Fruit fly (Drosophila melanogaster): ENCODE data around the gene Mob2.

The Mob2 gene

DNA sequence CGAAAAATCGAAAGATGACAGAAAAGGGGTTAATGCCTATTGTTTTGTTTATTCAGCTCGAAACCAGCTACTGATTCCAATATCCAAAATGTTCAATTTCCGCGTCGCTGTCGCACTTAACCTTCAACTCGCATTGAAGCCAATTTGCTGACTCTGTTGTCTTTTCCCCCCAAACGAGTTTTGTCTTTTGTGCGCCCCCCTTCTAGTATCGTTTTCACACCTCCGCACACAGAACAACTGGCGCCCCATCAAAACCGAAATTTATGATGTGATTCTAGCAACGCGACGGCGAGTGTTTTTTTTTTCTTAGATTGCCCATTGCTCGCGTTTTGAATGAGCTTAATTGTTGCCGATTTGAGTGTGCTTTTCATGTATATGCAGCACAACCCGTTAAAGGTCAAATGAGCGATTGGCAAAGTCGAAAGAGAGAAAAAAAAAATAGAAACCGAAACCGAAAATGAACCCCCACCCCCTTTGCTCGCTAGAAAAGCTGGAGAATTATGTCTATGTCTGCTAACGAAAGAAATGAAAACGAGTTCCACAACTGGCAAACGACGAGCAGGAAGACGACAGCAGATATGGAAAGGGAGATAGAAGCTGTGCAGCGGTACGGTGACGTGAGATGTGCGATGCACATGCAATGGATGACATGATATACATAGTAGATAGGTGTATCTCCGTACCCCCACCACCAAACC is 11.5 kb downstream of the Mob2 start:
- TF ChIP-seq Sin3A (optimal IDR thresholded peaks at IDR 0.05) (no peak), psq (optimal IDR thresholded peaks at IDR 0.05) (no peak), ttk (optimal IDR thresholded peaks at IDR 0.05) (no peak), h (optimal IDR thresholded peaks at IDR 0.05) (no peak), Myc (optimal IDR thresholded peaks at IDR 0.05) (no peak), insv (optimal IDR thresholded peaks at IDR 0.05) (no peak)

dm6 chr3L:11549432-11549831 is 12.6 kb downstream of the Mob2 start:
- TF ChIP-seq psq (optimal IDR thresholded peaks at IDR 0.05) (no peak), ttk (optimal IDR thresholded peaks at IDR 0.05) (no peak), insv (optimal IDR thresholded peaks at IDR 0.05) (no peak), h (optimal IDR thresholded peaks at IDR 0.05) (no peak), Sin3A (optimal IDR thresholded peaks at IDR 0.05) (no peak), Myc (optimal IDR thresholded peaks at IDR 0.05) (no peak)

dm6 chr3L:11548009-11548408 is 14.0 kb downstream of the Mob2 start:
- TF ChIP-seq Myc (optimal IDR thresholded peaks at IDR 0.05) (no peak), insv (optimal IDR thresholded peaks at IDR 0.05) (no peak), ttk (optimal IDR thresholded peaks at IDR 0.05) (no peak), h (optimal IDR thresholded peaks at IDR 0.05) (no peak), Sin3A (optimal IDR thresholded peaks at IDR 0.05) (no peak), psq (optimal IDR thresholded peaks at IDR 0.05) (no peak)

dm6 chr3L:11547302-11547994 is 14.6 kb downstream of the Mob2 start:
- no peak for TF ChIP-seq Sin3A (optimal IDR thresholded peaks at IDR 0.05)
- TF ChIP-seq ttk (optimal IDR thresholded peaks at IDR 0.05): no peak
- TF ChIP-seq insv (optimal IDR thresholded peaks at IDR 0.05): no peak
- TF ChIP-seq h (optimal IDR thresholded peaks at IDR 0.05): no peak
- no peak for TF ChIP-seq Myc (optimal IDR thresholded peaks at IDR 0.05)
- no peak for TF ChIP-seq psq (optimal IDR thresholded peaks at IDR 0.05)

DNA sequence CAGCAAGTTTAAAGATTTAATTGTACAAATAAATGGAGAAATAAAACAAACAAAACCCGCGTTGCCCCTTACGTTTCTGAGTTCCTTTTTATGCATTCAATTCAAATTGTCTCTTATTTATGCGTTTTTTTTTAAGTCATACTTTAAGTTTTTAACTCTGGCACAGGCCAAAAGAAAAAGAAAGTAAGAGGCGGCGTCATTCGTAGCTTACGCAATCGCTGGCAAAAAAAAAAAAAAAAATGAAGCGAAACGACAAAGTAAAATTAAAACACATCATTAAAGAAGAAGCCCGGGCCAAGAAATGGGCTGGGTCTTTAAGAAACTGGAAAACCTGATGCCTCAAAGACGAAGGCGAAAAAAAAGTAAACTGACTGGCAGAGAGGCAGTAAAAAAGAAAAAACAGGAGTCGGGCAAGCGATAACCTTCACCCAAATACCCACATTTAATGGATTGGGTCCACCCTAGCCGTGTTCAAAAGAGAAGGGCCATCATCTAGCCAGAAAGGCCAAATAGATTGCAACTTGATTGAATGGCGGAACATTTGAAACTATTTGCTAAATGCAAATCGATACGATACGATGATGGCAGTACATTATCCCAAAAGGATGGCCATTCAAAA is 18.2 kb downstream of the Mob2 start:
- TF ChIP-seq psq (optimal IDR thresholded peaks at IDR 0.05) (no peak), Sin3A (optimal IDR thresholded peaks at IDR 0.05) (no peak), insv (optimal IDR thresholded peaks at IDR 0.05) (no peak), Myc (optimal IDR thresholded peaks at IDR 0.05) (no peak), h (optimal IDR thresholded peaks at IDR 0.05) (no peak), ttk (optimal IDR thresholded peaks at IDR 0.05) (no peak)

- TF ChIP-seq Sin3A (optimal IDR thresholded peaks at IDR 0.05): no peak
- TF ChIP-seq Myc (optimal IDR thresholded peaks at IDR 0.05): no peak
Observed at dm6 chr3L:11542948-11543347, 19.1 kb downstream of the Mob2 start.

dm6 chr3L:11542437-11542836 is 19.6 kb downstream of the Mob2 start:
- no peak for TF ChIP-seq ttk (optimal IDR thresholded peaks at IDR 0.05)
- TF ChIP-seq h (optimal IDR thresholded peaks at IDR 0.05): no peak
- no peak for TF ChIP-seq Sin3A (optimal IDR thresholded peaks at IDR 0.05)
- no peak for TF ChIP-seq Myc (optimal IDR thresholded peaks at IDR 0.05)
- TF ChIP-seq psq (optimal IDR thresholded peaks at IDR 0.05): no peak
- TF ChIP-seq insv (optimal IDR thresholded peaks at IDR 0.05): no peak

DNA sequence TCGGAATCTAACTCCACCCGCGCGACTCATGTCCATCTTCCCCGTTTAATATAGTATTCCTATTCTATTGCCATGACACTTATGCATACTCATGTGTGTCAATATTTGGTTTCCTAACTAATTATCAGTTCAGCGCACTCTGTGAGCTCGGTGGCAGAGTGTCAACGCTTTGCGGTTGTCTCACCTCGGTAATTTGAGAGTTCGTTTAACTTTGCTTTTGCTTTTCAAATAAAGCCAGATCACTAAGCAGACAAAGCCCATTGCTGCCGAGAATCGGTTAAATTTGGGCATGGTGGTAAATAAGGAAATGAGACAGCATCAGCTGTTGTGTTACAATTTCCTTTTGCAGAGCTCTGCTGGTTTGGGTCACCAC is 21.7 kb downstream of the Mob2 start:
- TF ChIP-seq psq (optimal IDR thresholded peaks at IDR 0.05) (no peak), insv (optimal IDR thresholded peaks at IDR 0.05) (no peak), Sin3A (optimal IDR thresholded peaks at IDR 0.05) (no peak), ttk (optimal IDR thresholded peaks at IDR 0.05) (no peak)

- TF ChIP-seq h (optimal IDR thresholded peaks at IDR 0.05) (no peak), Myc (optimal IDR thresholded peaks at IDR 0.05) (no peak), Sin3A (optimal IDR thresholded peaks at IDR 0.05) (no peak), insv (optimal IDR thresholded peaks at IDR 0.05) (no peak), psq (optimal IDR thresholded peaks at IDR 0.05) (no peak), ttk (optimal IDR thresholded peaks at IDR 0.05) (no peak)
Observed at dm6 chr3L:11539511-11540329, 22.3 kb downstream of the Mob2 start.

- no peak for TF ChIP-seq Myc (optimal IDR thresholded peaks at IDR 0.05)
- no peak for TF ChIP-seq h (optimal IDR thresholded peaks at IDR 0.05)
- TF ChIP-seq psq (optimal IDR thresholded peaks at IDR 0.05): no peak
- TF ChIP-seq insv (optimal IDR thresholded peaks at IDR 0.05): no peak
- TF ChIP-seq Sin3A (optimal IDR thresholded peaks at IDR 0.05): no peak
- TF ChIP-seq ttk (optimal IDR thresholded peaks at IDR 0.05): no peak
Observed at dm6 chr3L:11536767-11537419, 25.1 kb downstream of the Mob2 start.

- TF ChIP-seq psq (optimal IDR thresholded peaks at IDR 0.05): no peak
- TF ChIP-seq ttk (optimal IDR thresholded peaks at IDR 0.05): no peak
- no peak for TF ChIP-seq insv (optimal IDR thresholded peaks at IDR 0.05)
- TF ChIP-seq Sin3A (optimal IDR thresholded peaks at IDR 0.05): no peak
- no peak for TF ChIP-seq h (optimal IDR thresholded peaks at IDR 0.05)
- no peak for TF ChIP-seq Myc (optimal IDR thresholded peaks at IDR 0.05)
Observed at dm6 chr3L:11536132-11536531, 25.9 kb downstream of the Mob2 start.

Data from Kc167 (cell line).